Fruit fly (Drosophila melanogaster): ENCODE measurements around the gene CG8840.

CG8840 gene

dm6 chr2L:3439502-3439901 lies 29.1 kb downstream of the CG8840 start (continued):
- TF ChIP-seq CG12104 (GFP tag; optimal IDR thresholded peaks at IDR 0.05) (no peak), Scr (GFP tag; IDR thresholded peaks at IDR 0.05; ENCODE audit: partially characterized antibody) (no peak), kni (GFP tag; optimal IDR thresholded peaks at IDR 0.05) (no peak), Bdp1 (GFP tag; optimal IDR thresholded peaks at IDR 0.05) (no peak), Max (GFP tag; optimal IDR thresholded peaks at IDR 0.05) (no peak), tin (GFP tag; optimal IDR thresholded peaks at IDR 0.05) (no peak), otp (GFP tag; IDR thresholded peaks at IDR 0.05) (no peak), az2 (GFP tag; optimal IDR thresholded peaks at IDR 0.05) (no peak), schlank (tag; optimal IDR thresholded peaks at IDR 0.05) (no peak), CG15601 (tag; optimal IDR thresholded peaks at IDR 0.05) (peak; percentile 64), disco-r (GFP tag; optimal IDR thresholded peaks at IDR 0.05) (no peak), ham (GFP tag; IDR thresholded peaks at IDR 0.05) (no peak), CG1233 (GFP tag; optimal IDR thresholded peaks at IDR 0.05) (no peak), B-H2 (GFP tag; optimal IDR thresholded peaks at IDR 0.05) (no peak), bowl (GFP tag; IDR thresholded peaks at IDR 0.05) (no peak), Tbp (GFP tag; optimal IDR thresholded peaks at IDR 0.05) (no peak), CG15696 (tag; optimal IDR thresholded peaks at IDR 0.05) (no peak), CG13123 (GFP tag; optimal IDR thresholded peaks at IDR 0.05) (no peak), yki (optimal IDR thresholded peaks at IDR 0.05) (no peak), CG7357 (GFP tag; IDR thresholded peaks at IDR 0.05) (no peak), inv (GFP tag; IDR thresholded peaks at IDR 0.05; ENCODE audit: partially characterized antibody) (no peak), gem (tag; optimal IDR thresholded peaks at IDR 0.05) (peak; percentile 70), CG1529 (GFP tag; optimal IDR thresholded peaks at IDR 0.05) (no peak), Awh (GFP tag; IDR thresholded peaks at IDR 0.05) (no peak)

dm6 chr2L:3440322-3440721 lies 30.0 kb downstream of the CG8840 start:
- TF ChIP-seq C15 (GFP tag; IDR thresholded peaks at IDR 0.05) (no peak), CG33557 (GFP tag; optimal IDR thresholded peaks at IDR 0.05) (no peak), lbe (GFP tag; optimal IDR thresholded peaks at IDR 0.05) (no peak), HmgD (GFP tag; optimal IDR thresholded peaks at IDR 0.05) (no peak), sd (tag; optimal IDR thresholded peaks at IDR 0.05) (no peak), grau (tag; optimal IDR thresholded peaks at IDR 0.05) (peak; percentile 37), peb (GFP tag; IDR thresholded peaks at IDR 0.05) (peak; percentile 64), CG4360 (GFP tag; IDR thresholded peaks at IDR 0.05) (peak; percentile 53; the same call in 1 of the 2 replicates), zfh2 (GFP tag; optimal IDR thresholded peaks at IDR 0.05) (peak; percentile 16), unpg (GFP tag; optimal IDR thresholded peaks at IDR 0.05) (peak; percentile 61), Awh (GFP tag; IDR thresholded peaks at IDR 0.05) (peak; percentile 86), CG7556 (GFP tag; optimal IDR thresholded peaks at IDR 0.05) (peak; percentile 44), CG13775 (GFP tag; optimal IDR thresholded peaks at IDR 0.05) (peak; percentile 19), Max (GFP tag; optimal IDR thresholded peaks at IDR 0.05) (no peak), Rx (GFP tag; IDR thresholded peaks at IDR 0.05) (peak; percentile 82), CG5953 (GFP tag; IDR thresholded peaks at IDR 0.05) (peak; percentile 64), BtbVII (GFP tag; optimal IDR thresholded peaks at IDR 0.05) (peak; percentile 52), rib (GFP tag; IDR thresholded peaks at IDR 0.05) (no peak), CG4820 (GFP tag; optimal IDR thresholded peaks at IDR 0.05) (peak; percentile 52), emc (GFP tag; optimal IDR thresholded peaks at IDR 0.05) (no peak), CG13894 (tag; optimal IDR thresholded peaks at IDR 0.05) (no peak), jigr1 (GFP tag; IDR thresholded peaks at IDR 0.05) (peak; percentile 70), CG34224 (GFP tag; IDR thresholded peaks at IDR 0.05; ENCODE audit: partially characterized antibody) (no peak), CG3407 (GFP tag; optimal IDR thresholded peaks at IDR 0.05) (peak; percentile 62), CG2199 (GFP tag; IDR thresholded peaks at IDR 0.05) (peak; percentile 51; the same call in 1 of the 3 replicates), CG12659 (GFP tag; optimal IDR thresholded peaks at IDR 0.05) (peak; percentile 39), CG1233 (GFP tag; optimal IDR thresholded peaks at IDR 0.05) (peak; percentile 44), Spps (tag; optimal IDR thresholded peaks at IDR 0.05) (peak; percentile 21), D (optimal IDR thresholded peaks at IDR 0.05) (no peak), D (GFP tag; optimal IDR thresholded peaks at IDR 0.05) (peak; percentile 67), gsb (GFP tag; IDR thresholded peaks at IDR 0.05) (peak; percentile 34; the same call in 1 of the 2 replicates), CG11398 (GFP tag; optimal IDR thresholded peaks at IDR 0.05) (no peak)

Measured in whole organism, embryonic.